Worm (Caenorhabditis elegans) whole organism, L3 larva: ENCODE results near the gene nhr-35.

Experiments
- ZK546.5 ChIP-seq: sonication (generic microtip); optimal IDR thresholded peaks from 2 replicates; lab custom pipeline; 2017; ENCODE audit warnings: missing biosample characterization, missing genetic modification characterization
- ama-1 ChIP-seq: fragments of 150-350 bp; optimal IDR thresholded peaks from 2 replicates; lab custom pipeline; 2018
- ceh-16 ChIP-seq: sonication (generic microtip); optimal IDR thresholded peaks from 2 replicates; lab custom pipeline; 2017; ENCODE audit warnings: missing biosample characterization, missing genetic modification characterization
- ceh-28 ChIP-seq: fragments of 150-350 bp; optimal IDR thresholded peaks from 2 replicates; lab custom pipeline; 2014; ENCODE audit warnings: missing biosample characterization, missing genetic modification reagents, missing genetic modification characterization
- ceh-82 ChIP-seq: fragments of 150-350 bp; optimal IDR thresholded peaks from 2 replicates; lab custom pipeline; 2014; ENCODE audit warnings: missing biosample characterization, missing genetic modification characterization
- daf-12 ChIP-seq: fragments of 150-350 bp; optimal IDR thresholded peaks from 2 replicates; lab custom pipeline; 2014; ENCODE audit warnings: missing biosample characterization, missing genetic modification reagents, missing genetic modification characterization
- egl-5 ChIP-seq: fragments of 150-350 bp; optimal IDR thresholded peaks from 2 replicates; lab custom pipeline; 2017; ENCODE audit warnings: missing biosample characterization, missing genetic modification reagents, missing genetic modification characterization, inconsistent platforms
- elt-1 ChIP-seq: fragments of 150-350 bp; optimal IDR thresholded peaks from 2 replicates; lab custom pipeline; 2014; ENCODE audit warnings: missing biosample characterization, missing genetic modification characterization
- elt-2 ChIP-seq: sonication (generic microtip); optimal IDR thresholded peaks from 2 replicates; lab custom pipeline; 2016; ENCODE audit warnings: missing genetic modification reagents, mild to moderate bottlenecking, missing genetic modification characterization, missing compliant biosample characterization
- elt-3 ChIP-seq, 3 experiments: fragments of 150-350 bp in 1 of 3; sonication (generic microtip) in 2 of 3; optimal IDR thresholded peaks; 2 replicates in 2 of 3; 4 replicates in 1 of 3; lab custom pipeline; 2014 to 2017; ENCODE audit warnings: missing biosample characterization in 3 of 3, missing genetic modification characterization in 3 of 3
- eor-1 ChIP-seq, 2 experiments: fragments of 150-350 bp; optimal IDR thresholded peaks; 2 replicates each; lab custom pipeline; 2014 to 2018; ENCODE audit warnings: missing biosample characterization in 2 of 2, missing genetic modification characterization in 2 of 2
- fkh-10 ChIP-seq: sonication (generic microtip); optimal IDR thresholded peaks from 2 replicates; lab custom pipeline; 2017; ENCODE audit warnings: missing biosample characterization, missing genetic modification reagents, missing genetic modification characterization
- fkh-2 ChIP-seq: fragments of 150-350 bp; optimal IDR thresholded peaks from 2 replicates; lab custom pipeline; 2014; ENCODE audit warnings: missing biosample characterization, missing genetic modification reagents, missing genetic modification characterization
- hmg-11 ChIP-seq: sonication (generic microtip); optimal IDR thresholded peaks from 2 replicates; lab custom pipeline; 2016; ENCODE audit warnings: missing genetic modification characterization, missing compliant biosample characterization
- jun-1 ChIP-seq: fragments of 150-350 bp; optimal IDR thresholded peaks from 2 replicates; lab custom pipeline; 2014; ENCODE audit warnings: missing biosample characterization, missing genetic modification reagents, missing genetic modification characterization
- lin-15B ChIP-seq: fragments of 150-350 bp; optimal IDR thresholded peaks from 2 replicates; lab custom pipeline; 2014; ENCODE audit warnings: missing biosample characterization, missing genetic modification characterization
- lin-39 ChIP-seq: fragments of 150-350 bp; optimal IDR thresholded peaks from 2 replicates; lab custom pipeline; 2018; ENCODE audit warnings: missing biosample characterization, missing genetic modification reagents, missing genetic modification characterization
- lsy-12 ChIP-seq: sonication (generic microtip); optimal IDR thresholded peaks from 2 replicates; lab custom pipeline; 2016; ENCODE audit warnings: mild to moderate bottlenecking, missing genetic modification characterization, missing compliant biosample characterization
- mdl-1 ChIP-seq: fragments of 150-350 bp; optimal IDR thresholded peaks from 2 replicates; lab custom pipeline; 2014; ENCODE audit warnings: missing biosample characterization, missing genetic modification characterization
- mml-1 ChIP-seq: fragments of 150-350 bp; sonication (generic microtip); optimal IDR thresholded peaks from 3 replicates; lab custom pipeline; 2014; ENCODE audit warnings: missing biosample characterization, missing genetic modification characterization
- nfya-1 ChIP-seq: sonication (generic microtip); optimal IDR thresholded peaks from 2 replicates; lab custom pipeline; 2017; ENCODE audit warnings: missing genetic modification characterization, mild to moderate bottlenecking, missing compliant biosample characterization, antibody characterized with exemption, moderate library complexity; ENCODE audit not compliant: insufficient read depth
- nhr-12 ChIP-seq: fragments of 150-350 bp; optimal IDR thresholded peaks from 2 replicates; lab custom pipeline; 2014; ENCODE audit warnings: missing biosample characterization, missing genetic modification characterization
- nhr-23 ChIP-seq: fragments of 150-350 bp; optimal IDR thresholded peaks from 2 replicates; lab custom pipeline; 2014; ENCODE audit warnings: missing biosample characterization, missing genetic modification reagents, missing genetic modification characterization
- nhr-237 ChIP-seq: fragments of 150-350 bp; optimal IDR thresholded peaks from 2 replicates; lab custom pipeline; 2014; ENCODE audit warnings: missing biosample characterization, missing genetic modification characterization
- nhr-25 ChIP-seq: sonication (generic microtip); optimal IDR thresholded peaks from 2 replicates; lab custom pipeline; 2017; ENCODE audit warnings: missing biosample characterization, missing genetic modification characterization
- nhr-28 ChIP-seq: fragments of 150-350 bp; optimal IDR thresholded peaks from 2 replicates; lab custom pipeline; 2014; ENCODE audit warnings: missing biosample characterization, missing genetic modification characterization
- nhr-43 ChIP-seq: sonication (generic microtip); optimal IDR thresholded peaks from 2 replicates; lab custom pipeline; 2016; ENCODE audit warnings: mild to moderate bottlenecking, missing genetic modification characterization, missing compliant biosample characterization; ENCODE audit not compliant: poor library complexity, severe bottlenecking
- nhr-67 ChIP-seq: fragments of 150-350 bp; optimal IDR thresholded peaks from 2 replicates; lab custom pipeline; 2014; ENCODE audit warnings: missing biosample characterization, missing genetic modification characterization
- nhr-76 ChIP-seq: fragments of 150-350 bp; sonication (generic microtip); optimal IDR thresholded peaks from 5 replicates; lab custom pipeline; 2014; ENCODE audit warnings: missing biosample characterization, missing genetic modification characterization
- nhr-77 ChIP-seq: fragments of 150-350 bp; optimal IDR thresholded peaks from 2 replicates; lab custom pipeline; 2014; ENCODE audit warnings: missing biosample characterization, missing genetic modification characterization
- pha-4 ChIP-seq: fragments of 150-350 bp; optimal IDR thresholded peaks from 2 replicates; lab custom pipeline; 2014; ENCODE audit warnings: missing biosample characterization, missing genetic modification reagents, missing genetic modification characterization
- pqm-1 ChIP-seq: fragments of 150-350 bp; optimal IDR thresholded peaks from 2 replicates; lab custom pipeline; 2017; ENCODE audit warnings: missing biosample characterization, missing genetic modification characterization, inconsistent platforms
- sea-2 ChIP-seq: fragments of 150-350 bp; sonication (generic microtip); optimal IDR thresholded peaks from 4 replicates; lab custom pipeline; 2014; ENCODE audit warnings: missing biosample characterization, missing genetic modification reagents, missing genetic modification characterization
- skn-1 ChIP-seq: fragments of 150-350 bp; optimal IDR thresholded peaks from 2 replicates; lab custom pipeline; 2014; ENCODE audit warnings: missing biosample characterization, missing genetic modification characterization
- tbx-2 ChIP-seq: sonication (generic microtip); optimal IDR thresholded peaks from 2 replicates; lab custom pipeline; 2016; ENCODE audit warnings: mild to moderate bottlenecking, missing genetic modification characterization, missing compliant biosample characterization
- zag-1 ChIP-seq: fragments of 150-350 bp; optimal IDR thresholded peaks from 2 replicates; lab custom pipeline; 2014; ENCODE audit warnings: missing biosample characterization, missing genetic modification characterization
- ztf-11 ChIP-seq: fragments of 150-350 bp; optimal IDR thresholded peaks from 2 replicates; lab custom pipeline; 2014; ENCODE audit warnings: missing biosample characterization, missing genetic modification characterization
- ztf-4 ChIP-seq: fragments of 150-350 bp; optimal IDR thresholded peaks from 2 replicates; lab custom pipeline; 2014; ENCODE audit warnings: missing biosample characterization, missing genetic modification characterization

Gene nhr-35

ce11 chrX:4528905-4529304, 3.6 kb upstream of the nhr-35 start:
- peak; percentile 74 for TF ChIP-seq pqm-1
- TF ChIP-seq elt-2 = peak; percentile 77
- TF ChIP-seq nhr-23 (tag; lab: Kevin White, UChicago) = peak; percentile 81
- TF ChIP-seq nhr-25 (tag; lab: Kevin White, UChicago) = peak; percentile 61
- TF ChIP-seq nfya-1 (tag; lab: Kevin White, UChicago) = peak; percentile 34
- TF ChIP-seq pha-4 (tag; lab: Kevin White, UChicago) = peak; percentile 76
- no peak for TF ChIP-seq ztf-11 (tag; lab: Kevin White, UChicago)
- peak; percentile 28 for TF ChIP-seq jun-1
- peak in 1 of 3 experiments; percentile 39 for TF ChIP-seq elt-3 (tag; optimal IDR thresholded peaks at IDR 0.05; lab: Kevin White, UChicago)
- peak; percentile 97 for TF ChIP-seq elt-1
- TF ChIP-seq mdl-1 (tag; lab: Kevin White, UChicago) = peak; percentile 32
- TF ChIP-seq nhr-43 (tag; lab: Kevin White, UChicago) = peak; percentile 90
- TF ChIP-seq fkh-10 (GFP tag; lab: Kevin White, UChicago) = no peak
- no peak for TF ChIP-seq zag-1
- TF ChIP-seq, all 47 proteins: peak for 11

ce11 chrX:4530426-4531044, 2.0 kb upstream of the nhr-35 start:
- TF ChIP-seq ceh-16 (tag; lab: Kevin White, UChicago) (no peak), lin-15B (no peak), fkh-10 (GFP tag; lab: Kevin White, UChicago) (no peak), nhr-237 (tag; lab: Kevin White, UChicago) (no peak), daf-12 (no peak), nhr-28 (tag; lab: Kevin White, UChicago) (no peak), nhr-76 (tag; lab: Kevin White, UChicago) (no peak), eor-1 (tag; optimal IDR thresholded peaks at IDR 0.05; lab: Kevin White, UChicago) (no peak), fkh-2 (tag; lab: Kevin White, UChicago) (no peak), jun-1 (peak; percentile 37), nhr-43 (tag; lab: Kevin White, UChicago) (no peak), nhr-77 (tag; lab: Kevin White, UChicago) (no peak), elt-3 (tag; optimal IDR thresholded peaks at IDR 0.05; lab: Kevin White, UChicago) (no peak), elt-1 (peak; percentile 54), skn-1 (tag; lab: Kevin White, UChicago) (no peak), mml-1 (tag; lab: Kevin White, UChicago) (peak; percentile 95), lin-39 (tag; lab: Kevin White, UChicago) (no peak), egl-5 (tag; lab: Kevin White, UChicago) (no peak), ceh-82 (tag; lab: Kevin White, UChicago) (no peak), nfya-1 (tag; lab: Kevin White, UChicago) (no peak), sea-2 (GFP tag; lab: Kevin White, UChicago) (no peak), ztf-4 (no peak), hmg-11 (tag; lab: Kevin White, UChicago) (no peak), ceh-28 (no peak), ztf-11 (tag; lab: Kevin White, UChicago) (no peak), pqm-1 (peak; percentile 36), elt-2 (peak; percentile 80), tbx-2 (tag; lab: Kevin White, UChicago) (no peak), pha-4 (tag; lab: Kevin White, UChicago) (peak; percentile 5)

ce11 chrX:4534112-4534511, 1.6 kb downstream of the nhr-35 start:
- TF ChIP-seq nhr-12 (tag; lab: Kevin White, UChicago) (no peak), pha-4 (tag; lab: Kevin White, UChicago) (peak; percentile 10), elt-2 (peak; percentile 56), pqm-1 (peak; percentile 73)

- TF ChIP-seq lsy-12 (tag; lab: Kevin White, UChicago) = no peak
- TF ChIP-seq nhr-67 (tag; lab: Kevin White, UChicago) = no peak
- no peak for TF ChIP-seq ZK546.5 (tag; lab: Kevin White, UChicago)
- no peak for TF ChIP-seq ama-1 (lab: Kevin White, UChicago)
Observed at ce11 chrX:4544543-4544942, 12.1 kb downstream of the nhr-35 start, which contains the start of gene C07A12.2. TSS of gene C07A12.2 (plus strand) at chrX:4544843.
